Fruit fly (Drosophila melanogaster): ENCODE data around the gene Pex12.

Gene Pex12

DNA sequence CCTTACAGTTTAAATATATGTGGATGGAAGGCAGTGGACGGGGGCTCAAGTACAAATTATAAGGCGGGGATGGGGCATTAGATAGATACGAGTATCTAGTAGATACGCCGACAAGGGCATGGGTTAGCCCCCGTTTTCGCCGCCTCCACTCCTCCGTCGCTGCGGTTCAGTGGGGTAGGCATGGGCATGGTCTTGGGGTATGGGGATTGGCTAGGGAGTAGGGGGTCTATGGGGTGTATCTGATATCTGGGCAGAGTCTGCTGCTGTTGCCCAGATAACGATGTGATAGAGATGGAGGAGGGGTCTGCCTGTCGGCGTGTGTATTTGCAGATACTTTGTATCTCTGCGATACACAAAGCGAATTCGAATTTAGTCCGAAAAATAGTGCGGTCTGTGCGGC is 25.8 kb upstream of the Pex12 start (continued):
- TF ChIP-seq lbe (GFP tag; optimal IDR thresholded peaks at IDR 0.05) (no peak), ftz-f1 (GFP tag; optimal IDR thresholded peaks at IDR 0.05) (peak; percentile 30), croc (GFP tag; conservative IDR thresholded peaks at IDR 0.05) (no peak), chinmo (GFP tag; IDR thresholded peaks at IDR 0.05; ENCODE audit: partially characterized antibody) (no peak), GATAe (GFP tag; conservative IDR thresholded peaks at IDR 0.05) (peak; percentile 65), CG6654 (GFP tag; optimal IDR thresholded peaks at IDR 0.05) (no peak), otp (GFP tag; IDR thresholded peaks at IDR 0.05) (0 out of 3 replicates have a peak, but pooled peaks have one; percentile 4), CG6272 (GFP tag; IDR thresholded peaks at IDR 0.05) (no peak), ATbp (GFP tag; optimal IDR thresholded peaks at IDR 0.05) (no peak), crol (GFP tag; IDR thresholded peaks at IDR 0.05) (peak; percentile 72), CG11560 (tag; IDR thresholded peaks at IDR 0.05) (no peak), E2f2 (GFP tag; IDR thresholded peaks at IDR 0.05) (no peak), CG7786 (GFP tag; optimal IDR thresholded peaks at IDR 0.05) (no peak), CG15514 (GFP tag; optimal IDR thresholded peaks at IDR 0.05) (peak; percentile 5)

- TF ChIP-seq Trl (optimal IDR thresholded peaks at IDR 0.05) (peak in 1 of 2 experiments; percentile 23), Trl (GFP tag; optimal IDR thresholded peaks at IDR 0.05) (no peak), CG3163 (GFP tag; optimal IDR thresholded peaks at IDR 0.05) (peak; percentile 56), CG7357 (GFP tag; IDR thresholded peaks at IDR 0.05) (no peak)
Observed at dm6 chr2L:790698-791097, 25.1 kb upstream of the Pex12 start, which contains the start of gene Pkg21D. Gene Pkg21D, minus strand, starts transcription at chr2L:790798.

DNA sequence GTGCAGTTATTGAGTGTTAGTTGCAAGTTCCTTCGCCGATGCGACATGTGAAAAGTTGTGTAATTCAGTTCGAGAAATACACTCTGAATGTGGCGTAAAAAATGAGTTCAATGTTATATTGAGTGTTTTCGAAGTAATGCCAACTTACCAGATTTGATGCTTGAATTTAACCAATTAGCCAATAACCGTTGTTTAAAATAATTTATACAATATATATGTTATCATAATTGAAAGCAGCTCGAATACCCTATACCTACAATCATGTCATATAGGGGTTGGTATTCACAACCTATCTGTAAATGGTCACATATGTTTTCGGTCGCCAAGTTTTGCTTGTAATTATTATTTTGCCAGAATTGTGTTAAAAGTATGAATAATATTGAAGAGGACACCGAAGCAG is 5.5 kb upstream of the Pex12 start, which contains the start of gene Nnf1b:
Nnf1b (plus strand) TSS at position 301 of the 400 bp plus-strand sequence.
- TF ChIP-seq kah (GFP tag; optimal IDR thresholded peaks at IDR 0.05): no peak
- peak; percentile 38; the same call in 1 of the 2 replicates for TF ChIP-seq vvl (GFP tag; IDR thresholded peaks at IDR 0.05)
- TF ChIP-seq tup (GFP tag; optimal IDR thresholded peaks at IDR 0.05): no peak
- TF ChIP-seq CG14710 (tag; optimal IDR thresholded peaks at IDR 0.05): peak; percentile 9
- TF ChIP-seq Dp (GFP tag; optimal IDR thresholded peaks at IDR 0.05): peak; percentile 22
- no peak for TF ChIP-seq Blimp-1 (GFP tag; optimal IDR thresholded peaks at IDR 0.05)
- TF ChIP-seq CG10959 (GFP tag; IDR thresholded peaks at IDR 0.05): no peak
- no peak for TF ChIP-seq CG6854 (GFP tag; optimal IDR thresholded peaks at IDR 0.05)
- no peak for TF ChIP-seq fd102C (GFP tag; optimal IDR thresholded peaks at IDR 0.05)
- peak; percentile 4 for TF ChIP-seq CG10267 (tag; optimal IDR thresholded peaks at IDR 0.05)
- TF ChIP-seq aop (GFP tag; IDR thresholded peaks at IDR 0.05): no peak
- TF ChIP-seq grn (GFP tag; optimal IDR thresholded peaks at IDR 0.05): peak; percentile 28
- TF ChIP-seq wek (GFP tag; optimal IDR thresholded peaks at IDR 0.05): peak; percentile 86
- TF ChIP-seq stwl (tag; optimal IDR thresholded peaks at IDR 0.05): peak; percentile 35
- TF ChIP-seq nerfin-1 (tag; optimal IDR thresholded peaks at IDR 0.05): no peak
- TF ChIP-seq Med (GFP tag): peak; percentile 35
- peak; percentile 19 for TF ChIP-seq pzg (GFP tag; optimal IDR thresholded peaks at IDR 0.05)
- TF ChIP-seq CG1603 (tag; optimal IDR thresholded peaks at IDR 0.05): peak; percentile 7
- peak; percentile 49 for TF ChIP-seq gfzf (GFP tag; optimal IDR thresholded peaks at IDR 0.05)
- TF ChIP-seq chn (GFP tag; optimal IDR thresholded peaks at IDR 0.05): no peak
- TF ChIP-seq wdn (GFP tag; IDR thresholded peaks at IDR 0.05): no peak
